Fruit fly (Drosophila melanogaster) whole organism, larva: ENCODE measurements around the gene Vdup1.
A peak's percentile ranks its signal among the peaks of the same experiment; 100 is the strongest.

Experiments
- noc ChIP-seq: fragments of 200-800 bp; sonication (Bioruptor generic); optimal IDR thresholded peaks from 3 replicates; lab custom pipeline; 2019; ENCODE audit warnings: missing biosample characterization, mild to moderate bottlenecking, missing genetic modification characterization, moderate library complexity

Vdup1 gene

dm6 chr3L:178913-179488 lies at the start of gene Vdup1:
Vdup1 (minus strand) TSS chr3L:178963.
- no peak for TF ChIP-seq noc (tag; lab: Kevin White, UChicago)

dm6 chr3L:225120-225519 lies 46.4 kb upstream of the Vdup1 start:
- no peak for TF ChIP-seq noc (tag; lab: Kevin White, UChicago)

dm6 chr3L:224004-224951 lies 45.5 kb upstream of the Vdup1 start:
- TF ChIP-seq noc (tag; lab: Kevin White, UChicago), result no peak

dm6 chr3L:223019-223902 lies 44.5 kb upstream of the Vdup1 start, which contains the start of the genes pyx and CG33229:
pyx (minus strand) TSS chr3L:223069.
CG33229 (plus strand) TSS chr3L:223852.
- TF ChIP-seq noc (tag; lab: Kevin White, UChicago), result peak; percentile 64

- no peak for TF ChIP-seq noc (tag; lab: Kevin White, UChicago)
These were observed 38.8 kb upstream of the Vdup1 start, which contains the start of gene CG13877 for dm6 chr3L:217480-218118. CG13877 (plus strand) TSS chr3L:218068.

- no peak for TF ChIP-seq noc (tag; lab: Kevin White, UChicago)
These were observed 37.6 kb upstream of the Vdup1 start, which contains the start of gene Kaz1-ORFB for dm6 chr3L:216325-216724. Kaz1-ORFB (plus strand) TSS chr3L:216625.

dm6 chr3L:212520-212919 lies 33.8 kb upstream of the Vdup1 start, which contains the start of the genes thoc7 and Dis3l2:
thoc7 (minus strand) TSS chr3L:212687.
Dis3l2 (plus strand) TSS chr3L:212709.
- TF ChIP-seq noc (tag; lab: Kevin White, UChicago), result no peak

dm6 chr3L:211200-211599 lies 32.4 kb upstream of the Vdup1 start, which contains the start of gene Prp4k:
Prp4k (minus strand) TSS chr3L:211457.
- TF ChIP-seq noc (tag; lab: Kevin White, UChicago), result no peak

- peak; percentile 98 for TF ChIP-seq noc (tag; lab: Kevin White, UChicago)
These were observed 27.0 kb upstream of the Vdup1 start, which contains the start of the genes Gk1 and CG13876 for dm6 chr3L:205723-206284. Gk1 (minus strand) TSS chr3L:205844. CG13876 (plus strand) TSS chr3L:206134.

dm6 chr3L:203536-204135 lies 24.9 kb upstream of the Vdup1 start, which contains the start of gene NitFhit:
NitFhit (plus strand) TSS chr3L:203730.
- peak; percentile 16 for TF ChIP-seq noc (tag; lab: Kevin White, UChicago)

- peak; percentile 65 for TF ChIP-seq noc (tag; lab: Kevin White, UChicago)
These were observed 21.2 kb upstream of the Vdup1 start, which contains the start of the genes rno and mri for dm6 chr3L:199754-200596. rno (minus strand) TSS chr3L:199762. mri (plus strand) TSS chr3L:200174.

- TF ChIP-seq noc (tag; lab: Kevin White, UChicago), result no peak
These were observed 20.4 kb upstream of the Vdup1 start for dm6 chr3L:199050-199745.
